Worm (Caenorhabditis elegans) whole organism, L1 larva: Measurements from ENCODE around the gene myrf-1.
A peak's percentile ranks its signal among the peaks of the same experiment; 100 is the strongest.

Experiments used
- C34B4.2 ChIP-seq: sonication (generic microtip); optimal IDR thresholded peaks from 2 replicates; lab custom pipeline; 2017; ENCODE audit warnings: mild to moderate bottlenecking, missing genetic modification characterization, missing compliant biosample characterization
- Y116A8C.19 ChIP-seq: sonication (generic microtip); optimal IDR thresholded peaks from 2 replicates; lab custom pipeline; 2016; ENCODE audit warnings: missing compliant biosample characterization, missing genetic modification characterization, borderline replicate concordance
- alr-1 ChIP-seq: fragments of 200-800 bp; sonication (Bioruptor generic); optimal IDR thresholded peaks from 2 replicates; lab custom pipeline; 2018; ENCODE audit warnings: borderline replicate concordance, mild to moderate bottlenecking, missing genetic modification characterization, missing compliant biosample characterization
- blmp-1 ChIP-seq: fragments of 150-350 bp; optimal IDR thresholded peaks from 2 replicates; lab custom pipeline; 2014; ENCODE audit warnings: missing biosample characterization, missing genetic modification characterization
- ceh-82 ChIP-seq, 3 experiments: fragments of 150-350 bp in 1 of 3; sonication (generic microtip) in 2 of 3; optimal IDR thresholded peaks; 2 replicates each; lab custom pipeline; 2014 to 2017; ENCODE audit warnings: missing biosample characterization in 3 of 3, missing genetic modification characterization in 3 of 3
- ces-1 ChIP-seq: fragments of 150-350 bp; optimal IDR thresholded peaks from 2 replicates; lab custom pipeline; 2014; ENCODE audit warnings: missing biosample characterization, missing genetic modification reagents, missing genetic modification characterization
- dsc-1 ChIP-seq: sonication (generic microtip); optimal IDR thresholded peaks from 2 replicates; lab custom pipeline; 2016; ENCODE audit warnings: mild to moderate bottlenecking, missing genetic modification characterization, missing compliant biosample characterization
- egl-13 ChIP-seq: sonication (generic microtip); optimal IDR thresholded peaks from 2 replicates; lab custom pipeline; 2016; ENCODE audit warnings: missing genotype, missing genetic modification reagents, missing genetic modification characterization, missing compliant biosample characterization
- ets-5 ChIP-seq: fragments of 200-800 bp; sonication (Bioruptor generic); IDR thresholded peaks from 2 replicates; pipeline ENCODE4 v1.3.6; 2022; ENCODE audit warnings: missing genetic modification characterization, missing compliant biosample characterization
- fkh-8 ChIP-seq: sonication (generic microtip); optimal IDR thresholded peaks from 2 replicates; lab custom pipeline; 2016; ENCODE audit warnings: mild to moderate bottlenecking, missing genetic modification characterization, missing compliant biosample characterization
- hlh-4 ChIP-seq: sonication (generic microtip); optimal IDR thresholded peaks from 2 replicates; lab custom pipeline; 2016; ENCODE audit warnings: mild to moderate bottlenecking, missing genetic modification characterization, missing compliant biosample characterization
- irx-1 ChIP-seq: sonication (generic microtip); optimal IDR thresholded peaks from 2 replicates; lab custom pipeline; 2016; ENCODE audit warnings: missing genetic modification characterization, missing compliant biosample characterization
- isw-1 ChIP-seq: fragments of 200-800 bp; sonication (Bioruptor generic); IDR thresholded peaks from 2 replicates; pipeline ENCODE4 v1.3.6; 2022; ENCODE audit warnings: missing genetic modification characterization, missing compliant biosample characterization
- jun-1 ChIP-seq: fragments of 150-350 bp; optimal IDR thresholded peaks from 2 replicates; lab custom pipeline; 2014; ENCODE audit warnings: missing biosample characterization, missing genetic modification reagents, missing genetic modification characterization
- lin-14 ChIP-seq: fragments of 200-800 bp; sonication (Bioruptor generic); optimal IDR thresholded peaks from 2 replicates; lab custom pipeline; 2018; ENCODE audit warnings: mild to moderate bottlenecking, missing genetic modification characterization, moderate library complexity, missing compliant biosample characterization
- lir-3 ChIP-seq: sonication (generic microtip); optimal IDR thresholded peaks from 2 replicates; lab custom pipeline; 2016; ENCODE audit warnings: mild to moderate bottlenecking, missing genetic modification characterization, moderate library complexity, missing compliant biosample characterization; ENCODE audit not compliant: poor library complexity
- mep-1 ChIP-seq: fragments of 150-350 bp; optimal IDR thresholded peaks from 2 replicates; lab custom pipeline; 2014; ENCODE audit warnings: missing biosample characterization, missing genetic modification characterization
- nhr-11 ChIP-seq: fragments of 150-350 bp; optimal IDR thresholded peaks from 2 replicates; lab custom pipeline; 2014; ENCODE audit warnings: missing biosample characterization, missing genetic modification characterization
- nhr-12 ChIP-seq: sonication (generic microtip); optimal IDR thresholded peaks from 2 replicates; lab custom pipeline; 2017; ENCODE audit warnings: missing biosample characterization, missing genetic modification characterization
- nhr-19 ChIP-seq: fragments of 200-800 bp; sonication (Bioruptor generic); conservative IDR thresholded peaks from 2 replicates; pipeline ENCODE4 v1.3.6; 2022; ENCODE audit warnings: missing genetic modification characterization, missing compliant biosample characterization
- nhr-47 ChIP-seq: sonication (generic microtip); optimal IDR thresholded peaks from 2 replicates; lab custom pipeline; 2016; ENCODE audit warnings: mild to moderate bottlenecking, missing genetic modification characterization, moderate library complexity, missing compliant biosample characterization
- nhr-84 ChIP-seq: sonication (generic microtip); optimal IDR thresholded peaks from 2 replicates; lab custom pipeline; 2017; ENCODE audit warnings: missing biosample characterization, missing genetic modification characterization
- nhr-85 ChIP-seq: sonication (generic microtip); peaks from one replicate; lab custom pipeline; 2016; ENCODE audit warnings: missing genetic modification characterization, inconsistent platforms, missing compliant biosample characterization
- nhr-90 ChIP-seq: sonication (generic microtip); optimal IDR thresholded peaks from 2 replicates; lab custom pipeline; 2016; ENCODE audit warnings: mild to moderate bottlenecking, missing genetic modification characterization, missing compliant biosample characterization; ENCODE audit not compliant: poor library complexity
- rnt-1 ChIP-seq: sonication (generic microtip); optimal IDR thresholded peaks from 2 replicates; lab custom pipeline; 2016; ENCODE audit warnings: mild to moderate bottlenecking, missing genetic modification characterization, moderate library complexity, missing compliant biosample characterization
- sox-4 ChIP-seq: sonication (generic microtip); optimal IDR thresholded peaks from 2 replicates; lab custom pipeline; 2016; ENCODE audit warnings: missing genetic modification characterization, missing compliant biosample characterization
- swsn-7 ChIP-seq: sonication (generic microtip); optimal IDR thresholded peaks from 2 replicates; lab custom pipeline; 2016; ENCODE audit warnings: missing genetic modification characterization, missing compliant biosample characterization
- tlp-1 ChIP-seq: fragments of 150-350 bp; optimal IDR thresholded peaks from 2 replicates; lab custom pipeline; 2014; ENCODE audit warnings: missing biosample characterization, missing genetic modification characterization
- xbp-1 ChIP-seq: sonication (generic microtip); optimal IDR thresholded peaks from 2 replicates; lab custom pipeline; 2016; ENCODE audit warnings: missing genetic modification characterization, missing compliant biosample characterization
- zag-1 ChIP-seq: fragments of 150-350 bp; optimal IDR thresholded peaks from 2 replicates; lab custom pipeline; 2014; ENCODE audit warnings: missing biosample characterization, missing genetic modification characterization
- ztf-11 ChIP-seq, 2 experiments: sonication (generic microtip); optimal IDR thresholded peaks; 2 replicates each; lab custom pipeline; 2016 to 2017; ENCODE audit warnings: missing genetic modification characterization in 2 of 2, missing biosample characterization in 1 of 2, missing compliant biosample characterization in 1 of 2

myrf-1 gene

DNA sequence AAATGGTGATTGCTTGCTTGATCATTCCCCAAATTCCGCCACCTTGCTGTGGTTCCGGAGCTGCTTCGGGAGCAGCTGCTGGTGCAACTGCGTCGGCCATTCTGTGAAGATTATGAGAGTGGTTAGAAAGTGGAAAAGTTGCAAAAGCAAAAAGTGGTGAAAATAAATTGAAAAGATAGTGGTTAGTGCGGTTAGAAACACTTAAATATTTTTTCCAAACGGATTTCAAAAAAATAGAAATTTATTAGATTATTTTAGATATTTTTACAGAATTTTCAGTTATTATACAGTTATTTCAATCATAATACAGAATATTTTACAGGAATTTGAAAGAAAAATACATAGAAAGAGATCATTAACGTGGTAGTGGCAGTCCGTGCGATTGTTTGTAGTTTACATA is 35.2 kb upstream of the myrf-1 start, which contains the start of gene R166.2:
Gene R166.2 (minus strand): TSS at position 101 of the 400 bp plus-strand sequence.
- no peak for TF ChIP-seq nhr-84
- no peak for TF ChIP-seq lin-14 (GFP tag; lab: Kevin White, UChicago)
- TF ChIP-seq C34B4.2 (tag; lab: Kevin White, UChicago): no peak
- no peak for TF ChIP-seq sox-4 (tag; lab: Kevin White, UChicago)
- TF ChIP-seq nhr-90 (tag; lab: Kevin White, UChicago): no peak
- no peak for TF ChIP-seq swsn-7 (tag; lab: Kevin White, UChicago)
- no peak for TF ChIP-seq lir-3 (tag; lab: Kevin White, UChicago)
- TF ChIP-seq ceh-82 (tag; optimal IDR thresholded peaks at IDR 0.05; lab: Kevin White, UChicago): no peak

ce11 chrII:10533985-10534384 is 31.6 kb upstream of the myrf-1 start:
- TF ChIP-seq nhr-85 (tag; lab: Kevin White, UChicago): peak; percentile 34
- TF ChIP-seq ceh-82 (tag; optimal IDR thresholded peaks at IDR 0.05; lab: Kevin White, UChicago): no peak
- no peak for TF ChIP-seq swsn-7 (tag; lab: Kevin White, UChicago)

DNA sequence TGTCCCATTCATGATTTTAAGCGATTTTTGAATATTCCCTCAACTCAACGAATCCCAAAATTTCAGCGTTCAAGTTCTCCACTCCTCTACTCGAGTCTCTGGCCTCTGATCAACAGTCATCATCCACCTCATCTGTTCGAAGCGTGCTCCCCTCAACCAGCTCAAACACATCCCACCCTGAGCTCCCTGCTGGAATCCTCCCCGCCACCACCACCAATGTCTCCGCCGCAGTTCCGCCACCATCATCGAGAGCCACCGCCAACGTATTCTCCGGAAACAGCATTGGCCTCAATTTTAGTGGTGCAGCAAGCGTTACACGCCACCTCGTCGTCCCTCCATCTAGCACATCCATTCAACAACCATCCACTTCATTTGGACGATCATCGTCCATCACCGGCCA is 29.3 kb upstream of the myrf-1 start:
- no peak for TF ChIP-seq nhr-12 (tag; lab: Kevin White, UChicago)
- TF ChIP-seq alr-1 (tag; lab: Kevin White, UChicago): no peak
- no peak for TF ChIP-seq nhr-47 (tag; lab: Kevin White, UChicago)
- no peak for TF ChIP-seq tlp-1 (tag; lab: Kevin White, UChicago)
- TF ChIP-seq nhr-11 (tag; lab: Kevin White, UChicago): no peak
- no peak for TF ChIP-seq zag-1 (tag; lab: Kevin White, UChicago)
- no peak for TF ChIP-seq ztf-11 (tag; optimal IDR thresholded peaks at IDR 0.05; lab: Kevin White, UChicago)
- no peak for TF ChIP-seq fkh-8 (tag; lab: Kevin White, UChicago)
- TF ChIP-seq rnt-1 (tag; lab: Kevin White, UChicago): no peak
- no peak for TF ChIP-seq isw-1
- TF ChIP-seq mep-1 (tag; lab: Kevin White, UChicago): no peak
- no peak for TF ChIP-seq lir-3 (tag; lab: Kevin White, UChicago)
- TF ChIP-seq xbp-1 (tag; lab: Kevin White, UChicago): no peak
- no peak for TF ChIP-seq hlh-4 (tag; lab: Kevin White, UChicago)
- no peak for TF ChIP-seq nhr-85 (tag; lab: Kevin White, UChicago)
- no peak for TF ChIP-seq nhr-19
- TF ChIP-seq C34B4.2 (tag; lab: Kevin White, UChicago): no peak
- no peak for TF ChIP-seq ets-5 (GFP tag; lab: Robert Waterston, UW)
- TF ChIP-seq ces-1 (GFP tag; lab: Kevin White, UChicago): no peak
- no peak for TF ChIP-seq egl-13 (tag; lab: Kevin White, UChicago)

DNA sequence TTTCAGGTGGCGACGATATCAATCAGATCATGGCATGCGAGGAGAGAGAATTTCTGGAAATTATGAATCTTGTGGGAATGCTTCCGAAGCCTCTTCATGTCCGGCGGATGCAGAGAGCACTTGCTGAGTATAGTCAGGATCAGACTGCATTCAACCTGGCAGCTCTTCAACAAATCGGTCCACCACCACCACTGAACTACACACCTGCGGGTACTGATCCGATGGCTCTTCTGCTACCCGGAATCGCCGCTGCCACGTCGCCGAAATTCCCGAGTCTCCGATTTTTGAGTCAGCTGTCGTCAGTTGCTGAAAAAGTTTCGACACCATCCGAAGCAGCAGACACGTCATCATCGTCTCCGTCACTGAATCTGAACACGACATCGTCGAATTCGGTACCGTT is 28.6 kb upstream of the myrf-1 start:
- TF ChIP-seq dsc-1 (tag; lab: Kevin White, UChicago) (no peak), irx-1 (no peak)
- TF ChIP-seq, all 84 proteins: peak for 0

- TF ChIP-seq rnt-1 (tag; lab: Kevin White, UChicago) (no peak), lin-14 (GFP tag; lab: Kevin White, UChicago) (peak; percentile 12), jun-1 (tag; lab: Kevin White, UChicago) (no peak), blmp-1 (tag; lab: Kevin White, UChicago) (peak; percentile 31)
- TF ChIP-seq, all 84 proteins: peak for 2
Measured at ce11 chrII:10529218-10529751, 26.9 kb upstream of the myrf-1 start.

- TF ChIP-seq fkh-8 (tag; lab: Kevin White, UChicago) (no peak), Y116A8C.19 (tag; lab: Kevin White, UChicago) (no peak), rnt-1 (tag; lab: Kevin White, UChicago) (peak; percentile 0), irx-1 (no peak), lin-14 (GFP tag; lab: Kevin White, UChicago) (peak; percentile 57), nhr-12 (tag; lab: Kevin White, UChicago) (no peak)
Measured at ce11 chrII:10527649-10528134, 25.4 kb upstream of the myrf-1 start, which contains the start of gene mab-10. Gene mab-10, plus strand, starts transcription at chrII:10528084.
